Fruit fly (Drosophila melanogaster) whole organism, embryonic: Measurements from ENCODE around the gene CG44838.

ENCODE experiments used
- ATbp ChIP-seq: fragments of 200-800 bp; sonication (Bioruptor generic); optimal IDR thresholded peaks from 2 replicates; lab custom pipeline; 2017; ENCODE audit warnings: missing biosample characterization, mild to moderate bottlenecking, missing genetic modification characterization, missing genetic modification reagents
- Abd-B ChIP-seq: fragments of 200-800 bp; sonication (Bioruptor generic); optimal IDR thresholded peaks from 2 replicates; lab custom pipeline; 2018; ENCODE audit warnings: missing biosample characterization, mild to moderate bottlenecking, missing genetic modification characterization, moderate library complexity
- Ada2b ChIP-seq: fragments of 200-800 bp; sonication (Bioruptor generic); IDR thresholded peaks from 2 replicates; pipeline ENCODE4 v1.3.6; 2022; ENCODE audit warnings: missing biosample characterization, missing genetic modification characterization
- Aef1 ChIP-seq: fragments of 200-800 bp; sonication (Bioruptor generic); IDR thresholded peaks from 3 replicates; pipeline ENCODE4 v1.3.6; 2022; ENCODE audit warnings: missing biosample characterization, missing genetic modification characterization
- BtbVII ChIP-seq: fragments of 200-800 bp; sonication (Bioruptor generic); optimal IDR thresholded peaks from 3 replicates; lab custom pipeline; 2017; ENCODE audit warnings: missing biosample characterization, mild to moderate bottlenecking, missing genetic modification characterization
- Bteb2 ChIP-seq: fragments of 200-800 bp; sonication (Bioruptor generic); optimal IDR thresholded peaks from 2 replicates; lab custom pipeline; 2016; ENCODE audit warnings: missing biosample characterization, missing genetic modification characterization
- CG10431 ChIP-seq: fragments of 200-800 bp; sonication (Bioruptor generic); optimal IDR thresholded peaks from 3 replicates; lab custom pipeline; 2018; ENCODE audit warnings: missing biosample characterization, mild to moderate bottlenecking, missing genetic modification characterization
- CG10565 ChIP-seq: fragments of 200-800 bp; sonication (Bioruptor generic); optimal IDR thresholded peaks from 3 replicates; lab custom pipeline; 2016; ENCODE audit warnings: missing biosample characterization, mild to moderate bottlenecking, missing genetic modification characterization
- CG11723 ChIP-seq: fragments of 200-800 bp; sonication (Bioruptor generic); optimal IDR thresholded peaks from 2 replicates; lab custom pipeline; 2017; ENCODE audit warnings: missing biosample characterization, mild to moderate bottlenecking, missing genetic modification characterization
- CG15011 ChIP-seq: fragments of 200-800 bp; sonication (Bioruptor generic); optimal IDR thresholded peaks from 3 replicates; lab custom pipeline; 2018; ENCODE audit warnings: missing biosample characterization, mild to moderate bottlenecking, missing genetic modification characterization
- CG17568 ChIP-seq: fragments of 200-800 bp; sonication (Bioruptor generic); optimal IDR thresholded peaks from 2 replicates; lab custom pipeline; 2018; ENCODE audit warnings: missing biosample characterization, mild to moderate bottlenecking, missing genetic modification characterization, moderate library complexity
- CG17829 ChIP-seq: fragments of 200-800 bp; optimal IDR thresholded peaks from 2 replicates; lab custom pipeline; 2019; ENCODE audit warnings: missing biosample characterization, mild to moderate bottlenecking, missing genetic modification characterization, moderate library complexity
- CG18599 ChIP-seq: fragments of 200-800 bp; sonication (Bioruptor generic); optimal IDR thresholded peaks from 3 replicates; lab custom pipeline; 2017; ENCODE audit warnings: missing biosample characterization, missing genetic modification characterization, mild to moderate bottlenecking, moderate library complexity, missing genetic modification reagents
- CG31388 ChIP-seq: fragments of 200-800 bp; sonication (Bioruptor generic); optimal IDR thresholded peaks from 2 replicates; lab custom pipeline; 2016; ENCODE audit warnings: missing biosample characterization, missing genetic modification characterization
- CG32767 ChIP-seq: fragments of 200-800 bp; sonication (Bioruptor generic); IDR thresholded peaks from 2 replicates; pipeline ENCODE4 v1.3.6; 2022; ENCODE audit warnings: missing biosample characterization, missing genetic modification characterization
- CG34376 ChIP-seq: fragments of 200-800 bp; sonication (Bioruptor generic); optimal IDR thresholded peaks from 2 replicates; lab custom pipeline; 2018; ENCODE audit warnings: missing biosample characterization, mild to moderate bottlenecking, missing genetic modification characterization
- CG3995 ChIP-seq: fragments of 200-800 bp; sonication (Bioruptor generic); optimal IDR thresholded peaks from 3 replicates; lab custom pipeline; 2016; ENCODE audit warnings: missing biosample characterization, missing genetic modification characterization
- CG43689 ChIP-seq: fragments of 200-800 bp; sonication (Bioruptor generic); IDR thresholded peaks from 2 replicates; pipeline ENCODE4 v1.3.6; 2022; ENCODE audit warnings: missing biosample characterization, missing genetic modification characterization
- CG6683 ChIP-seq: fragments of 200-800 bp; sonication (Bioruptor generic); optimal IDR thresholded peaks from 2 replicates; lab custom pipeline; 2017; ENCODE audit warnings: missing biosample characterization, mild to moderate bottlenecking, missing genetic modification characterization, missing genetic modification reagents
- CG7745 ChIP-seq: fragments of 200-800 bp; sonication (Bioruptor generic); optimal IDR thresholded peaks from 2 replicates; lab custom pipeline; 2018; ENCODE audit warnings: missing biosample characterization, mild to moderate bottlenecking, missing genetic modification characterization, moderate library complexity
- CG7987 ChIP-seq: fragments of 200-800 bp; sonication (Bioruptor generic); optimal IDR thresholded peaks from 2 replicates; lab custom pipeline; 2018; ENCODE audit warnings: missing biosample characterization, mild to moderate bottlenecking, missing genetic modification characterization, moderate library complexity
- CG8388 ChIP-seq: fragments of 200-800 bp; sonication (Bioruptor generic); optimal IDR thresholded peaks from 2 replicates; lab custom pipeline; 2019; ENCODE audit warnings: missing biosample characterization, mild to moderate bottlenecking, missing genetic modification characterization, moderate library complexity
- CG8924 ChIP-seq: fragments of 200-800 bp; optimal IDR thresholded peaks from 3 replicates; lab custom pipeline; 2019; ENCODE audit warnings: missing biosample characterization, mild to moderate bottlenecking, missing genetic modification characterization, moderate library complexity
- Camta ChIP-seq: fragments of 200-800 bp; sonication (Bioruptor generic); optimal IDR thresholded peaks from 2 replicates; lab custom pipeline; 2016; ENCODE audit warnings: missing biosample characterization, missing genetic modification characterization
- Dll ChIP-seq: fragments of 200-800 bp; sonication (Bioruptor generic); IDR thresholded peaks from 4 replicates; pipeline ENCODE4 v1.3.6; 2022; ENCODE audit warnings: missing biosample characterization, missing genetic modification characterization; ENCODE audit not compliant: partially characterized antibody
- Doc3 ChIP-seq: fragments of 200-800 bp; sonication (Bioruptor generic); IDR thresholded peaks from 3 replicates; pipeline ENCODE4 v1.3.6; 2022; ENCODE audit warnings: missing biosample characterization, missing genetic modification characterization; ENCODE audit not compliant: partially characterized antibody
- Dref ChIP-seq: fragments of 200-800 bp; sonication (Bioruptor generic); IDR thresholded peaks from 2 replicates; pipeline ENCODE4 v1.3.6; 2022; ENCODE audit warnings: missing biosample characterization, missing genetic modification characterization
- Fer3 ChIP-seq: fragments of 200-800 bp; sonication (Bioruptor generic); optimal IDR thresholded peaks from 2 replicates; lab custom pipeline; 2018; ENCODE audit warnings: missing biosample characterization, mild to moderate bottlenecking, missing genetic modification characterization, moderate library complexity
- Gug ChIP-seq: fragments of 200-800 bp; sonication (Bioruptor generic); IDR thresholded peaks from 4 replicates; pipeline ENCODE4 v1.3.6; 2022; ENCODE audit warnings: missing biosample characterization, missing genetic modification characterization
- HLH4C ChIP-seq: fragments of 200-800 bp; sonication (Bioruptor generic); IDR thresholded peaks from 3 replicates; pipeline ENCODE4 v1.3.6; 2022; ENCODE audit warnings: missing biosample characterization, missing genetic modification characterization; ENCODE audit not compliant: partially characterized antibody
- Hr78 ChIP-seq, 2 experiments: fragments of 200-800 bp in 1 of 2; fragments of >200 bp in 1 of 2; sonication (Bioruptor generic) in 1 of 2; optimal IDR thresholded peaks; 2 replicates each; lab custom pipeline; 2017 to 2019; ENCODE audit warnings: missing biosample characterization in 2 of 2, missing genetic modification characterization in 2 of 2, mild to moderate bottlenecking in 1 of 2, moderate library complexity in 1 of 2
- Neu2 ChIP-seq: fragments of 200-800 bp; sonication (Bioruptor generic); optimal IDR thresholded peaks from 3 replicates; lab custom pipeline; 2016; ENCODE audit warnings: missing biosample characterization, missing genetic modification characterization, borderline replicate concordance
- PHDP ChIP-seq: fragments of 200-800 bp; sonication (Bioruptor generic); optimal IDR thresholded peaks from 3 replicates; lab custom pipeline; 2018; ENCODE audit warnings: missing biosample characterization, mild to moderate bottlenecking, missing genetic modification characterization, moderate library complexity
- Pdp1 ChIP-seq, 2 experiments: fragments of 200-800 bp; sonication (Bioruptor generic); optimal IDR thresholded peaks; 3 replicates each; lab custom pipeline; 2016; ENCODE audit warnings: missing biosample characterization in 2 of 2, missing genetic modification characterization in 2 of 2, mild to moderate bottlenecking in 1 of 2, moderate library complexity in 1 of 2
- Ptx1 ChIP-seq: fragments of 200-800 bp; sonication (Bioruptor generic); IDR thresholded peaks from 2 replicates; pipeline ENCODE4 v1.3.6; 2022; ENCODE audit warnings: missing biosample characterization, missing genetic modification characterization
- Rfx ChIP-seq: fragments of 200-800 bp; sonication (Bioruptor generic); IDR thresholded peaks from 2 replicates; pipeline ENCODE4 v1.3.6; 2022; ENCODE audit warnings: missing biosample characterization, missing genetic modification characterization
- btn ChIP-seq: fragments of 200-800 bp; sonication (Bioruptor generic); optimal IDR thresholded peaks from 2 replicates; lab custom pipeline; 2016; ENCODE audit warnings: missing biosample characterization, missing genetic modification characterization
- danr ChIP-seq: fragments of 200-800 bp; sonication (Bioruptor generic); IDR thresholded peaks from 2 replicates; pipeline ENCODE4 v1.3.6; 2022; ENCODE audit warnings: missing biosample characterization, missing genetic modification characterization
- fd3F ChIP-seq: fragments of 200-800 bp; sonication (Bioruptor generic); optimal IDR thresholded peaks from 2 replicates; lab custom pipeline; 2018; ENCODE audit warnings: missing biosample characterization, mild to moderate bottlenecking, missing genetic modification characterization, moderate library complexity
- fru ChIP-seq: fragments of >200 bp; optimal IDR thresholded peaks from 2 replicates; lab custom pipeline; 2017
- gt ChIP-seq: fragments of 200-800 bp; sonication (Bioruptor generic); IDR thresholded peaks from 2 replicates; pipeline ENCODE4 v1.3.6; 2022; ENCODE audit warnings: missing biosample characterization, missing genetic modification characterization
- her ChIP-seq: fragments of 200-800 bp; sonication (Bioruptor generic); optimal IDR thresholded peaks from 2 replicates; lab custom pipeline; 2016; ENCODE audit warnings: missing biosample characterization, missing genetic modification characterization
- knrl ChIP-seq: fragments of 200-800 bp; sonication (Bioruptor generic); IDR thresholded peaks from 3 replicates; pipeline ENCODE4 v1.3.6; 2022; ENCODE audit warnings: missing biosample characterization, missing genetic modification characterization; ENCODE audit not compliant: partially characterized antibody
- pho ChIP-seq: fragments of 200-800 bp; sonication (Bioruptor generic); optimal IDR thresholded peaks from 2 replicates; lab custom pipeline; 2016; ENCODE audit warnings: missing biosample characterization, missing genetic modification characterization
- phol ChIP-seq: fragments of 200-800 bp; sonication (Bioruptor generic); optimal IDR thresholded peaks from 3 replicates; lab custom pipeline; 2018; ENCODE audit warnings: missing biosample characterization, mild to moderate bottlenecking, missing genetic modification characterization, moderate library complexity
- pita ChIP-seq: fragments of 200-800 bp; sonication (Bioruptor generic); optimal IDR thresholded peaks from 2 replicates; lab custom pipeline; 2017; ENCODE audit warnings: missing biosample characterization, mild to moderate bottlenecking, missing genetic modification characterization
- sna ChIP-seq: fragments of 200-800 bp; sonication (Bioruptor generic); IDR thresholded peaks from 2 replicates; pipeline ENCODE4 v1.3.6; 2022; ENCODE audit warnings: missing biosample characterization, missing genetic modification characterization; ENCODE audit not compliant: partially characterized antibody
- so ChIP-seq: fragments of 200-800 bp; sonication (Bioruptor generic); IDR thresholded peaks from 3 replicates; pipeline ENCODE4 v1.3.6; 2022; ENCODE audit warnings: missing biosample characterization, missing genetic modification characterization
- zen ChIP-seq: fragments of 200-800 bp; sonication (Bioruptor generic); optimal IDR thresholded peaks from 3 replicates; lab custom pipeline; 2018; ENCODE audit warnings: missing biosample characterization, mild to moderate bottlenecking, missing genetic modification characterization, moderate library complexity

The CG44838 gene

DNA sequence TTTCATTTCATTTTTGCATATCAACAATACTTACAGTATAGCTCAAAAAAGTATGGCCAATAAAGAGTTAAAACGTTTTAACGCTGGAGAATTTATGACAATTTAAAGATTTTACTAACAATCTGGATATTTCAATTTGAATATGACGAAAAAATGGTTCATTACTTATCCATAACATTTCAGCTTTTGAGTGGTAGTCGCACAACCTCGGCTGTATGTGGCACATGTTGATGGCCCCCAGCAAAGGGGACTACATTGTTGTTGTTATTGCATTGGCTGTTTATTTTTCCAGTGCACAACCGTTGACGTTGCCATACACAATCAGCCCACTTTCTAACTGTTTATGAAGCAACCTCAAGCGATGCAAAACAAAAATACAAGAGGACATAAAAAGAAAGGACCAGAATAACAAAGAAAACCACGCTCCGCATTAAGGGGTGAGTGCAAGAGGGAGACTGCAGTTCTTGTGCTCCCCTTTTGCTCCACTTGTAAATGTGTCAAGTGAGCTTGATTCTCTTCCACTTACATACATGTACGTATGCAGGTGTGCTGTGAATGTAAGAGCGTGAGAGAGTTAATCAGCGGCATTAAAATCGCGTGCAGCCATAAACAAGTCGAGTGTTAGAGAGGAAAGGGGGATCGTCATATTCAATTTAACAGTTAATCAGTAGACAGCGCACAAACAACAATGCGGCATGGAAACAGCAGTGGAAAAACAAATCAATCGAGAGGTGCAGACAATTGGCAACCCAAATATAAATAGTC lies 40.6 kb upstream of the CG44838 start (continued):
- TF ChIP-seq CG10431 (GFP tag; lab: Kevin White, UChicago) (no peak), CG43689 (peak; percentile 53; the same call in 1 of the 2 replicates), Abd-B (peak; percentile 4), Ptx1 (GFP tag; lab: Robert Waterston, UW) (peak; percentile 65), Camta (GFP tag; lab: Kevin White, UChicago) (peak; percentile 20), Pdp1 (GFP tag; optimal IDR thresholded peaks at IDR 0.05; lab: Kevin White, UChicago) (no peak), btn (no peak), PHDP (tag; lab: Kevin White, UChicago) (peak; percentile 52), Hr78 (GFP tag; optimal IDR thresholded peaks at IDR 0.05; lab: Kevin White, UChicago) (peak in 1 of 2 experiments; percentile 32), Bteb2 (peak; percentile 16), CG34376 (no peak), Aef1 (GFP tag; lab: Robert Waterston, UW) (no peak), CG32767 (no peak), CG8924 (tag; lab: Kevin White, UChicago) (peak; percentile 40), Dref (no peak), CG15011 (GFP tag; lab: Kevin White, UChicago) (no peak), Doc3 (GFP tag; lab: Robert Waterston, UW) (no peak), CG11723 (GFP tag; lab: Kevin White, UChicago) (no peak), CG3995 (GFP tag; lab: Kevin White, UChicago) (no peak), fd3F (GFP tag; lab: Kevin White, UChicago) (peak; percentile 21), CG7745 (tag; lab: Kevin White, UChicago) (no peak), pita (no peak), fru (lab: Kevin White, UChicago) (no peak), CG18599 (peak; percentile 38), zen (tag; lab: Kevin White, UChicago) (no peak), CG6683 (GFP tag; lab: Kevin White, UChicago) (no peak), CG17568 (GFP tag; lab: Kevin White, UChicago) (peak; percentile 29), pho (no peak), HLH4C (GFP tag; lab: Robert Waterston, UW) (no peak), CG10565 (no peak), Ada2b (GFP tag; lab: Robert Waterston, UW) (peak; percentile 55), danr (GFP tag; lab: Robert Waterston, UW) (no peak), Fer3 (tag; lab: Kevin White, UChicago) (peak; percentile 29), Gug (GFP tag; lab: Robert Waterston, UW) (no peak), CG8388 (GFP tag; lab: Kevin White, UChicago) (peak; percentile 56), her (GFP tag; lab: Kevin White, UChicago) (no peak), so (GFP tag; lab: Robert Waterston, UW) (peak; percentile 68; the same call in 1 of the 3 replicates), knrl (GFP tag; lab: Robert Waterston, UW) (no peak), CG31388 (GFP tag; lab: Kevin White, UChicago) (no peak), sna (GFP tag; lab: Robert Waterston, UW) (no peak), CG17829 (peak; percentile 2), Dll (GFP tag; lab: Robert Waterston, UW) (no peak), Rfx (GFP tag; lab: Robert Waterston, UW) (peak; percentile 51; the same call in 1 of the 2 replicates), ATbp (GFP tag; lab: Kevin White, UChicago) (peak; percentile 64), phol (tag; lab: Kevin White, UChicago) (peak; percentile 41), CG7987 (GFP tag; lab: Kevin White, UChicago) (no peak), gt (GFP tag; lab: Robert Waterston, UW) (no peak), Neu2 (GFP tag; lab: Kevin White, UChicago) (no peak), BtbVII (GFP tag; lab: Kevin White, UChicago) (no peak)
